Worm (Caenorhabditis elegans) whole organism, late embryonic: ENCODE results near the gene R12C12.10.

Source experiments
- C08G9.2 ChIP-seq: sonication (generic microtip); optimal IDR thresholded peaks from 2 replicates; lab custom pipeline; 2016; ENCODE audit warnings: mild to moderate bottlenecking, missing genetic modification characterization, moderate library complexity, missing compliant biosample characterization
- C38D4.7 ChIP-seq: fragments of 200-800 bp; sonication (Bioruptor generic); optimal IDR thresholded peaks from 2 replicates; lab custom pipeline; 2018; ENCODE audit warnings: mild to moderate bottlenecking, missing genetic modification characterization, moderate library complexity, missing compliant biosample characterization
- K02D7.2 ChIP-seq: sonication (generic microtip); optimal IDR thresholded peaks from 2 replicates; lab custom pipeline; 2017; ENCODE audit warnings: mild to moderate bottlenecking, missing genetic modification characterization, missing compliant biosample characterization
- K09A11.1 ChIP-seq: sonication (generic microtip); optimal IDR thresholded peaks from 2 replicates; lab custom pipeline; 2017; ENCODE audit warnings: antibody characterized with exemption, mild to moderate bottlenecking, missing genetic modification characterization, missing compliant biosample characterization; ENCODE audit not compliant: insufficient read depth
- T23F11.4 ChIP-seq: fragments of 200-800 bp; sonication (Bioruptor generic); optimal IDR thresholded peaks from 2 replicates; lab custom pipeline; 2018; ENCODE audit warnings: mild to moderate bottlenecking, missing genetic modification characterization, missing compliant biosample characterization
- Y22D7AL.16 ChIP-seq: sonication (generic microtip); optimal IDR thresholded peaks from 2 replicates; lab custom pipeline; 2016; ENCODE audit warnings: missing genetic modification characterization, missing compliant biosample characterization
- ahr-1 ChIP-seq: sonication (generic microtip); optimal IDR thresholded peaks from 2 replicates; lab custom pipeline; 2016; ENCODE audit warnings: missing genetic modification characterization, missing compliant biosample characterization
- ama-1 ChIP-seq: fragments of 150-350 bp; optimal IDR thresholded peaks from 2 replicates; lab custom pipeline; 2014
- ceh-14 ChIP-seq: sonication (generic microtip); optimal IDR thresholded peaks from 2 replicates; lab custom pipeline; 2016; ENCODE audit warnings: missing genotype, missing genetic modification characterization, missing compliant biosample characterization
- ceh-18 ChIP-seq: sonication (generic microtip); optimal IDR thresholded peaks from 2 replicates; lab custom pipeline; 2016; ENCODE audit warnings: missing genetic modification characterization, missing compliant biosample characterization
- ceh-24 ChIP-seq: sonication (generic microtip); optimal IDR thresholded peaks from 2 replicates; lab custom pipeline; 2016; ENCODE audit warnings: mild to moderate bottlenecking, missing genetic modification characterization, missing compliant biosample characterization
- ceh-31 ChIP-seq: sonication (generic microtip); optimal IDR thresholded peaks from 2 replicates; lab custom pipeline; 2016; ENCODE audit warnings: missing genetic modification characterization, missing compliant biosample characterization
- ceh-6 ChIP-seq: fragments of 200-800 bp; sonication (Bioruptor generic); optimal IDR thresholded peaks from 2 replicates; lab custom pipeline; 2018; ENCODE audit warnings: mild to moderate bottlenecking, missing genetic modification characterization, missing compliant biosample characterization
- ceh-9 ChIP-seq: sonication (generic microtip); optimal IDR thresholded peaks from 2 replicates; lab custom pipeline; 2016; ENCODE audit warnings: mild to moderate bottlenecking, missing genetic modification characterization, inconsistent platforms, missing compliant biosample characterization
- dmd-4 ChIP-seq: sonication (generic microtip); optimal IDR thresholded peaks from 2 replicates; lab custom pipeline; 2016; ENCODE audit warnings: borderline replicate concordance, missing genetic modification characterization, missing compliant biosample characterization
- elt-4 ChIP-seq: sonication (generic microtip); optimal IDR thresholded peaks from 2 replicates; lab custom pipeline; 2016; ENCODE audit warnings: missing genetic modification characterization, missing compliant biosample characterization
- ets-4 ChIP-seq: sonication (generic microtip); optimal IDR thresholded peaks from 2 replicates; lab custom pipeline; 2016; ENCODE audit warnings: missing genetic modification characterization, missing compliant biosample characterization
- eyg-1 ChIP-seq: sonication (generic microtip); optimal IDR thresholded peaks from 2 replicates; lab custom pipeline; 2016; ENCODE audit warnings: missing genotype, missing genetic modification characterization, missing compliant biosample characterization
- fax-1 ChIP-seq: sonication (generic microtip); optimal IDR thresholded peaks from 2 replicates; lab custom pipeline; 2016; ENCODE audit warnings: missing genotype, missing genetic modification characterization, missing compliant biosample characterization
- fkh-10 ChIP-seq: fragments of 150-350 bp; optimal IDR thresholded peaks from 2 replicates; lab custom pipeline; 2014; ENCODE audit warnings: missing biosample characterization, missing genetic modification reagents, missing genetic modification characterization
- fkh-6 ChIP-seq: sonication (generic microtip); optimal IDR thresholded peaks from 2 replicates; lab custom pipeline; 2016; ENCODE audit warnings: missing genetic modification characterization, missing compliant biosample characterization
- hlh-13 ChIP-seq: fragments of 200-800 bp; sonication (Bioruptor generic); optimal IDR thresholded peaks from 2 replicates; lab custom pipeline; 2018; ENCODE audit warnings: mild to moderate bottlenecking, missing genetic modification characterization, missing compliant biosample characterization
- hlh-15 ChIP-seq: sonication (generic microtip); optimal IDR thresholded peaks from 2 replicates; lab custom pipeline; 2016; ENCODE audit warnings: missing genetic modification characterization, missing compliant biosample characterization
- hlh-8 ChIP-seq: sonication (generic microtip); optimal IDR thresholded peaks from 2 replicates; lab custom pipeline; 2016; ENCODE audit warnings: missing genotype, missing genetic modification characterization, missing compliant biosample characterization
- lin-11 ChIP-seq: fragments of 200-800 bp; sonication (Bioruptor generic); optimal IDR thresholded peaks from 2 replicates; lab custom pipeline; 2018; ENCODE audit warnings: mild to moderate bottlenecking, missing genetic modification characterization, missing compliant biosample characterization
- mec-3 ChIP-seq: sonication (generic microtip); optimal IDR thresholded peaks from 2 replicates; lab custom pipeline; 2016; ENCODE audit warnings: borderline replicate concordance, missing genetic modification characterization, missing compliant biosample characterization
- nfya-1 ChIP-seq: sonication (generic microtip); optimal IDR thresholded peaks from 2 replicates; lab custom pipeline; 2017; ENCODE audit warnings: missing genetic modification characterization, mild to moderate bottlenecking, missing compliant biosample characterization, antibody characterized with exemption, moderate library complexity
- nhr-11 ChIP-seq: fragments of 150-350 bp; optimal IDR thresholded peaks from 2 replicates; lab custom pipeline; 2014; ENCODE audit warnings: missing biosample characterization, missing genetic modification characterization
- pha-2 ChIP-seq: sonication (generic microtip); optimal IDR thresholded peaks from 2 replicates; lab custom pipeline; 2017; ENCODE audit warnings: mild to moderate bottlenecking, missing genetic modification characterization, missing compliant biosample characterization
- pros-1 ChIP-seq: fragments of 150-350 bp; optimal IDR thresholded peaks from 2 replicates; lab custom pipeline; 2014; ENCODE audit warnings: missing biosample characterization, missing genetic modification reagents, missing genetic modification characterization
- rnt-1 ChIP-seq: sonication (generic microtip); optimal IDR thresholded peaks from 2 replicates; lab custom pipeline; 2016; ENCODE audit warnings: missing genetic modification characterization, missing compliant biosample characterization
- sdc-2 ChIP-seq: sonication (generic microtip); optimal IDR thresholded peaks from 2 replicates; lab custom pipeline; 2016; ENCODE audit warnings: missing genotype, missing genetic modification characterization, missing compliant biosample characterization
- sox-2 ChIP-seq: fragments of 200-800 bp; sonication (Bioruptor generic); IDR thresholded peaks from 2 replicates; pipeline ENCODE4 v1.3.6; 2022; ENCODE audit warnings: missing genetic modification reagents, missing genetic modification characterization, missing compliant biosample characterization
- sox-4 ChIP-seq: sonication (generic microtip); optimal IDR thresholded peaks from 2 replicates; lab custom pipeline; 2017; ENCODE audit warnings: mild to moderate bottlenecking, missing genetic modification characterization, inconsistent platforms, missing compliant biosample characterization
- syd-9 ChIP-seq: sonication (generic microtip); optimal IDR thresholded peaks from 2 replicates; lab custom pipeline; 2016; ENCODE audit warnings: mild to moderate bottlenecking, missing genetic modification characterization, moderate library complexity, missing compliant biosample characterization
- tbx-2 ChIP-seq: sonication (generic microtip); optimal IDR thresholded peaks from 2 replicates; lab custom pipeline; 2016; ENCODE audit warnings: missing genetic modification characterization, missing compliant biosample characterization
- tbx-7 ChIP-seq: sonication (generic microtip); optimal IDR thresholded peaks from 2 replicates; lab custom pipeline; 2016; ENCODE audit warnings: missing genotype, missing genetic modification characterization, missing compliant biosample characterization
- ttx-3 ChIP-seq: sonication (generic microtip); optimal IDR thresholded peaks from 2 replicates; lab custom pipeline; 2016; ENCODE audit warnings: missing genetic modification reagents, missing genetic modification characterization, missing compliant biosample characterization
- unc-3 ChIP-seq, 2 experiments: fragments of 200-800 bp in 1 of 2; sonication (Bioruptor generic) in 1 of 2; sonication (generic microtip) in 1 of 2; conservative IDR thresholded peaks in 1 of 2; optimal IDR thresholded peaks in 1 of 2; 2 replicates each; pipeline versions ENCODE4 v1.3.6 to Lab custom; 2016 to 2022; ENCODE audit warnings: missing compliant biosample characterization in 2 of 2, missing genetic modification characterization in 2 of 2, missing genetic modification reagents in 1 of 2
- unc-42 ChIP-seq: sonication (generic microtip); optimal IDR thresholded peaks from 2 replicates; lab custom pipeline; 2016; ENCODE audit warnings: missing genotype, missing genetic modification characterization, missing compliant biosample characterization
- unc-55 ChIP-seq: sonication (generic microtip); optimal IDR thresholded peaks from 2 replicates; lab custom pipeline; 2017; ENCODE audit warnings: missing biosample characterization, missing genetic modification reagents, missing genetic modification characterization
- unc-86 ChIP-seq: sonication (generic microtip); optimal IDR thresholded peaks from 2 replicates; lab custom pipeline; 2016; ENCODE audit warnings: missing genetic modification characterization, missing compliant biosample characterization
- ztf-16 ChIP-seq: sonication (generic microtip); optimal IDR thresholded peaks from 2 replicates; lab custom pipeline; 2017; ENCODE audit warnings: missing genetic modification characterization, missing compliant biosample characterization

The R12C12.10 gene

DNA sequence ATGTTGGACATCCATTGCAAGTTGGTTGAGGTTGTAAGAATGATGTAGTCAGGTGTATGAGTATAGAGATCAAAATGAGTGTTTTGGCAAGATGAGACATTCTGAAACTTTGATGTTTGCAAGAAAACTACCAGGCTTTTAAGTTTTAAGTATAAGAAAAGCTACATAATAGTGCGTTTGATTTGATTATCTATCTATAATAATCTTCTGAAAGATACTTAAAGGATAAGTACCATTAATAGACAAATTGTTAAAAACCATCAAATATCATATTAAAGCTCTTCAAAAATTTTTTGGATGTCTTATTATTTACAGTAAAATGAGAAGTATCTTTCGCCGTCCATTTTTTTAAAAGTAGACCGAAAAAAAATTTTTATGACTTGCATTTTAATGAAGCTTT, at the start of gene R12C12.10:
R12C12.10 (minus strand) TSS at position 101 of the 400 bp plus-strand sequence.
- no peak for TF ChIP-seq sdc-2 (tag; lab: Kevin White, UChicago)

DNA sequence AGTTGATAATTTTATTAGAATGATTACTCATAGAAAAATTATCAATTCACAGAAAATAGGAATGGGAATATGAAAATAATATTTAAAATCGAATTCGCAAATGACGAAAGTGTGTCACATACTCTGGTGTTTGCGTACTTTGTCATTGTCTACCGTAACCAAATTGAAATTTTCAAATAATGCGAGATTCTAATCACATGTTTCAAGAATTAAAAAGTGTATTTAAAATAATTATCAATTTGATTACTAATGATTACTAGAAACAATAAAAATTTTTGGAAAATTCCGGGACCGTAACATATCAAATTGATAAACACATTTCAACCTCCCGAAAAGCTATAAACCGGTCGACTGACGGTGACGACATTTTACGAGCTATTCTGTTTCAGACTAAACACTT, 48.3 kb upstream of the R12C12.10 start, which contains the start of the genes fbf-2 and nspg-3:
fbf-2 (minus strand) TSS at position 101 of the 400 bp plus-strand sequence.
nspg-3 (plus strand) TSS at position 388 of the 400 bp plus-strand sequence.
- TF ChIP-seq ceh-9 (no peak), nfya-1 (tag; lab: Kevin White, UChicago) (no peak), unc-86 (no peak), ahr-1 (tag; lab: Kevin White, UChicago) (no peak), pros-1 (tag; lab: Kevin White, UChicago) (no peak), tbx-7 (tag; lab: Kevin White, UChicago) (no peak), syd-9 (tag; lab: Kevin White, UChicago) (no peak), ceh-18 (tag; lab: Kevin White, UChicago) (no peak), pha-2 (tag; lab: Kevin White, UChicago) (no peak)

DNA sequence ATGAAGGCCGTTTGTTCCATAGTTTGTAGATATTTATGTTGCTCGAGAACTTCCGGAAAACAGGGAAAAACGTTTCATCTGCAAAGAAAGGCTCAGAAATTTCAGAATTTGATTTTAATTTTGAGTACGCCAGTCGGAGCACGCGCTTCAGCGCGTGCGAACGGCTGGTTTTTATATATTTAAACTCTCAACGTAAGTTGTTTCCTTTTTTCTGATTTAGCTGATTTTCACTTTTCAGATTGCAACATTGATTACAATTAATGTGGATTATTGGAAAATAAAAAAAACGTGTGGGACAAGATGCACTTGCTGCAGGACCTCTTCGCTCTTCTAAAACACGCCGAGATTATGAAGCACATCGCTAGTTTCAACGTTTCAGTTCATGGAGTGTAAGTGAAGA, 39.6 kb upstream of the R12C12.10 start, which contains the start of gene F21H12.3:
F21H12.3 (plus strand) TSS at position 301 of the 400 bp plus-strand sequence.
- TF ChIP-seq C08G9.2 (tag; lab: Kevin White, UChicago) (no peak), K02D7.2 (no peak), tbx-7 (tag; lab: Kevin White, UChicago) (no peak), Y22D7AL.16 (no peak), ztf-16 (tag; lab: Kevin White, UChicago) (no peak), ceh-31 (tag; lab: Kevin White, UChicago) (no peak), elt-4 (tag; lab: Kevin White, UChicago) (no peak), ceh-6 (GFP tag; lab: Kevin White, UChicago) (no peak)

DNA sequence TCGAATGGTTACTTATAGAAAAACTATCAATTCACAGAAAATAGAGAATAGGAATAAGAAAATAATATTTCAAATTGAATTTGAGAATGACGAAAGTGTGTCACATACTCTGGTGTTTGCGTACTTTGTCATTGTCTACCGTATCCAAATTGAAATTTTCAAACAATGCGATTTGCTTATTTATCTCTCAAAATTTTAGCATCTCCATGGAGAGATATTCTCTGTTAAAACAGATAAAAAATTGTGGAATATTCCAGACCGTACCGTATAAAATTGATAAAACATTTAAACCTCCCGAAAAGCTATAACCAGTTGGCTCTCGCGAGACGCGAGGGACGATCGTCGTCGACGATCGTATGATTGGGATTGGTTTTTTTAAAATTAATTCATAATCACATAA, 37.7 kb upstream of the R12C12.10 start, which contains the start of gene fbf-1:
fbf-1 (minus strand) TSS at position 101 of the 400 bp plus-strand sequence.
- TF ChIP-seq eyg-1 (tag; lab: Kevin White, UChicago), result no peak
- no peak for TF ChIP-seq unc-42 (tag; lab: Kevin White, UChicago)
- no peak for TF ChIP-seq sox-4 (tag; lab: Kevin White, UChicago)
- no peak for TF ChIP-seq unc-86
- TF ChIP-seq ttx-3 (tag; lab: Kevin White, UChicago), result no peak
- TF ChIP-seq T23F11.4 (GFP tag; lab: Kevin White, UChicago), result no peak
- TF ChIP-seq sox-2 (GFP tag; lab: Robert Waterston, UW), result no peak
- TF ChIP-seq hlh-15, result no peak
- no peak for TF ChIP-seq C38D4.7
- no peak for TF ChIP-seq hlh-13 (GFP tag; lab: Kevin White, UChicago)
- TF ChIP-seq K09A11.1 (tag; lab: Kevin White, UChicago), result no peak
- no peak for TF ChIP-seq rnt-1 (tag; lab: Kevin White, UChicago)
- no peak for TF ChIP-seq fax-1 (tag; lab: Kevin White, UChicago)
- no peak for TF ChIP-seq ets-4 (tag; lab: Kevin White, UChicago)
- no peak for TF ChIP-seq ceh-24 (tag; lab: Kevin White, UChicago)
- no peak for TF ChIP-seq fkh-10 (GFP tag; lab: Kevin White, UChicago)
- no peak for TF ChIP-seq ama-1 (lab: Kevin White, UChicago)
- TF ChIP-seq tbx-7 (tag; lab: Kevin White, UChicago), result no peak
- TF ChIP-seq tbx-2 (tag; lab: Kevin White, UChicago), result no peak
- no peak for TF ChIP-seq unc-55 (GFP tag; lab: Kevin White, UChicago)
- TF ChIP-seq, all 69 proteins: peak for 0

DNA sequence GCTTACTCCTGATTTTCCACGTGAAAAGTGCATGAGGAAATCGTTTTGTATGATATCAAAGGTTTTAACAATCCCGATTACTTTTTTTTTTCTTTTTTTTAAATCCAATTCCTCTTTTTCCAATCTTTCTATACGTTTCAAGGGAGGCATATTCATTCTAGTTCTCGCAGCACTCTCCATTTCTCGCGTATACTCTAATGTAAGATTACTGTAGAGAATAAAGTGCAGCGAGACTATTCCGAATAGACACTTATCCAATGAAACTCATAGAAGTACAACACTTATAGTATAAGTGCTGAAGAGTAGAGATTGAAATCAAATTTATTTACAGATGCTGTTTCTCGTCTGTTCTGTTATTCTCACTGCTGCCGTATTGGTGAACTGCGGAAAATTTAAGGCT, 34.5 kb upstream of the R12C12.10 start, which contains the start of gene H12I13.6:
H12I13.6 (plus strand) TSS at position 301 of the 400 bp plus-strand sequence.
- no peak for TF ChIP-seq hlh-8 (tag; lab: Kevin White, UChicago)
- no peak for TF ChIP-seq unc-42 (tag; lab: Kevin White, UChicago)
- no peak for TF ChIP-seq nhr-11 (tag; lab: Kevin White, UChicago)
- no peak for TF ChIP-seq ceh-14 (tag; lab: Kevin White, UChicago)
- TF ChIP-seq elt-4 (tag; lab: Kevin White, UChicago), result no peak
- no peak for TF ChIP-seq lin-11 (tag; lab: Kevin White, UChicago)
- no peak for TF ChIP-seq dmd-4 (tag; lab: Kevin White, UChicago)
- no peak for TF ChIP-seq hlh-13 (GFP tag; lab: Kevin White, UChicago)
- TF ChIP-seq unc-3 (GFP tag; conservative IDR thresholded peaks at IDR 0.05; lab: Robert Waterston, UW), result no peak
- no peak for TF ChIP-seq unc-3 (tag; optimal IDR thresholded peaks at IDR 0.05; lab: Kevin White, UChicago)
- TF ChIP-seq fkh-6 (tag; lab: Kevin White, UChicago), result no peak
- TF ChIP-seq mec-3 (tag; lab: Kevin White, UChicago), result no peak
- no peak for TF ChIP-seq pha-2 (tag; lab: Kevin White, UChicago)
- TF ChIP-seq tbx-7 (tag; lab: Kevin White, UChicago), result no peak
- TF ChIP-seq sox-4 (tag; lab: Kevin White, UChicago), result no peak
- no peak for TF ChIP-seq rnt-1 (tag; lab: Kevin White, UChicago)
- TF ChIP-seq ttx-3 (tag; lab: Kevin White, UChicago), result no peak
- no peak for TF ChIP-seq fkh-10 (GFP tag; lab: Kevin White, UChicago)
